Worm (Caenorhabditis elegans): ENCODE measurements around the gene laf-1.

Gene laf-1

DNA sequence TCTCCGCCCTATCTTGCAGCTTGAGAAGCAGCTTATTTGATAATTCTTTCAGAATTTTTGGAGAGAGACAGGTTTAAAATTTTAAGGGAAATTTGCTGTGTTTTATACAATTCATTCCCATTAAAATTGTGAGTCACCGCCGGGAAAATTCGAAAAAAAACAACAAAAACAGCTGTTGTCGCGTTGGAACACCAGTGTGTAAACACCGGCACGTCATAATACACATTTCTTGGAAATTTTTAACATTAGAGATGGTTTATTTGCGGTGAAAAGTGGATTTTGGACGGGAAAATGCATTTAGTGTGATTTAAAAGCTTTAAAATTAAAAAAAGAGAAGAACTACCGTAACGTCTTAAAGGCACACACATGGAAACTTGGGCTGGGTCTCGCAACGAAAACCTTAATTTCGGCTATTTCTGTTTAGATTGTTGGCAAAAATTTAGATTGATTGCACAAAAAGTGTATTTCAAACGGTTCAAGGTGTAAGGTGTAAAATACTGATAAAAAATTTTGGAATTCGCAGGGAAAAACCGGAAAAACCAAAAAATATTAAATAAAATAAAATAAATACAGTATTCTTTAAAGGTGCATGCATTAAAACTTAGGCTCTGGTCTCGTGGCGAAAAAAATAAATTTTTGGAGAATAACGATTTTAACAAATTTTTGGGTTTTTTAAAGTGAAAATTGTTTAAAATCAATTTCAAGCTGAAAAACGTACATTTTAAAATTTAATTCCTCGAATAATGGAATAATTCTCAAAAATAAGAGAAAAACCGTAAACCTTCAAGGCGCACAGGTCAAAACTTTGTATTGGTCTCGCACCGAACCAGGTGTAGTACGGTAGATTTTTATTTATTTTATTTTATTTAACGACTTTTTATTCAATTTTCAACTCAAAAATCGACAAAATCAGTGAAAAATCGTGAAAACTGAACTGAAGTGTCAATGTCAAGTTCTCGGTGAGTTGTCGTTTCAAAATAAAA lies 53.3 kb downstream of the laf-1 start, which contains the start of gene cosa-1:
TSS of gene cosa-1 (plus strand) at position 896 of the 983 bp plus-strand sequence.
- TF ChIP-seq nfya-1 (tag; optimal IDR thresholded peaks at IDR 0.05; ENCODE audit: insufficient read depth) (peak; percentile 4), jun-1 (tag; optimal IDR thresholded peaks at IDR 0.05) (no peak), pqm-1 (tag; optimal IDR thresholded peaks at IDR 0.05) (peak; percentile 18), lin-15B (tag; optimal IDR thresholded peaks at IDR 0.05) (no peak), pha-4 (tag; optimal IDR thresholded peaks at IDR 0.05) (peak; percentile 27)

ce11 chrIII:2724992-2725220 lies 53.9 kb downstream of the laf-1 start, which contains the start of gene Y71H2AM.11:
Gene Y71H2AM.11 (minus strand): TSS chrIII:2725092.
- TF ChIP-seq tbx-2 (tag; optimal IDR thresholded peaks at IDR 0.05), result no peak
- no peak for TF ChIP-seq ama-1 (optimal IDR thresholded peaks at IDR 0.05)
- TF ChIP-seq aly-2 (tag; optimal IDR thresholded peaks at IDR 0.05), result no peak
- no peak for TF ChIP-seq pqm-1 (tag; optimal IDR thresholded peaks at IDR 0.05)
- no peak for TF ChIP-seq egl-5 (tag; optimal IDR thresholded peaks at IDR 0.05)
